Worm (Caenorhabditis elegans) whole organism, midembryonic: ENCODE data around the gene dmsr-11.

Experiments used
- T22C8.4 ChIP-seq: fragments of 200-800 bp; sonication (Bioruptor generic); IDR thresholded peaks from 2 replicates; pipeline ENCODE4 v1.3.6; 2022; ENCODE audit warnings: missing genetic modification characterization, missing compliant biosample characterization
- cog-1 ChIP-seq: sonication (generic microtip); optimal IDR thresholded peaks from 2 replicates; lab custom pipeline; 2016; ENCODE audit warnings: missing genetic modification characterization, missing compliant biosample characterization
- flt-1 ChIP-seq: fragments of 200-800 bp; sonication (Bioruptor generic); IDR thresholded peaks from 2 replicates; pipeline ENCODE4 v1.3.6; 2022; ENCODE audit warnings: missing genetic modification characterization, missing compliant biosample characterization
- klf-2 ChIP-seq: fragments of 200-800 bp; sonication (Bioruptor generic); conservative IDR thresholded peaks from 2 replicates; pipeline ENCODE4 v1.3.6; 2022; ENCODE audit warnings: missing genetic modification reagents, missing genetic modification characterization, missing compliant biosample characterization
- med-1 ChIP-seq: sonication (generic microtip); optimal IDR thresholded peaks from 2 replicates; lab custom pipeline; 2017; ENCODE audit warnings: missing genetic modification characterization, mild to moderate bottlenecking, missing compliant biosample characterization, antibody characterized with exemption, missing genetic modification reagents; ENCODE audit not compliant: insufficient read depth
- ref-1 ChIP-seq: fragments of 200-800 bp; sonication (Bioruptor generic); conservative IDR thresholded peaks from 2 replicates; pipeline ENCODE4 v1.3.6; 2022; ENCODE audit warnings: missing genetic modification reagents, missing genetic modification characterization, missing compliant biosample characterization
- tab-1 ChIP-seq: fragments of 200-800 bp; sonication (Bioruptor generic); IDR thresholded peaks from 2 replicates; pipeline ENCODE4 v1.3.6; 2022; ENCODE audit warnings: missing genetic modification characterization, missing compliant biosample characterization
- ztf-23 ChIP-seq: fragments of 200-800 bp; sonication (Bioruptor generic); IDR thresholded peaks from 2 replicates; pipeline ENCODE4 v1.3.6; 2022; ENCODE audit warnings: missing genetic modification reagents, missing genetic modification characterization, missing compliant biosample characterization
- ztf-29 ChIP-seq: fragments of 200-800 bp; sonication (Bioruptor generic); IDR thresholded peaks from 2 replicates; pipeline ENCODE4 v1.3.6; 2022; ENCODE audit warnings: missing genetic modification reagents, missing genetic modification characterization, missing compliant biosample characterization

The dmsr-11 gene

ce11 chrV:6803992-6804391 lies at the start of gene dmsr-11:
dmsr-11 (minus strand) TSS chrV:6804092.
- no peak for TF ChIP-seq T22C8.4 (GFP tag; lab: Robert Waterston, UW)
- no peak for TF ChIP-seq cog-1 (tag; lab: Kevin White, UChicago)
- TF ChIP-seq ref-1 (GFP tag; lab: Robert Waterston, UW) = no peak
- TF ChIP-seq tab-1 (GFP tag; lab: Robert Waterston, UW) = no peak
- TF ChIP-seq flt-1 = no peak
- no peak for TF ChIP-seq ztf-23 (GFP tag; lab: Robert Waterston, UW)
- no peak for TF ChIP-seq med-1 (GFP tag; lab: Kevin White, UChicago)
- TF ChIP-seq klf-2 (GFP tag; lab: Robert Waterston, UW) = no peak
- no peak for TF ChIP-seq ztf-29 (GFP tag; lab: Robert Waterston, UW)

DNA sequence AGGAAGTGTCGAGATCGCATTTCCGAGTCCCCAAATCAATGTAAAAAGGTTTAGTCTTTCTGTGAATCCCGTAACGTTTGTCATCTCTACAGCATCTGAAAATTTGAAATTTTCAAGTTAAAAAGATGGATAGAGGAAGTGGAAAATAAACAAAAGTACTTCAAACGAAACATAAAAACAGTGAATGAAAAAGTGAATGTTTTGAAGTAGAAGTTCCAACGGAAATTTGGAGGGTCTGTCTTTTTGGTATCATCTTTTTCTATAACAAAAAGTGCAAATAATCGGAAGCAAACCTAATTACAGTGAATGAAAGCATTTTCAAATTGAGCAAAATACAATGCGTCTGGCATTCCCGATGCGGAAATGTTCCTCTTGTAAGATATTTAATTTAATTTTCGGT lies 42.6 kb upstream of the dmsr-11 start, which contains the start of gene lgc-54:
Gene lgc-54, minus strand, starts transcription at position 101 of the 400 bp plus-strand sequence.
- TF ChIP-seq T22C8.4 (GFP tag; lab: Robert Waterston, UW) (no peak), flt-1 (no peak), tab-1 (GFP tag; lab: Robert Waterston, UW) (no peak), ztf-29 (GFP tag; lab: Robert Waterston, UW) (no peak), ref-1 (GFP tag; lab: Robert Waterston, UW) (no peak), med-1 (GFP tag; lab: Kevin White, UChicago) (no peak), ztf-23 (GFP tag; lab: Robert Waterston, UW) (no peak), cog-1 (tag; lab: Kevin White, UChicago) (no peak)

DNA sequence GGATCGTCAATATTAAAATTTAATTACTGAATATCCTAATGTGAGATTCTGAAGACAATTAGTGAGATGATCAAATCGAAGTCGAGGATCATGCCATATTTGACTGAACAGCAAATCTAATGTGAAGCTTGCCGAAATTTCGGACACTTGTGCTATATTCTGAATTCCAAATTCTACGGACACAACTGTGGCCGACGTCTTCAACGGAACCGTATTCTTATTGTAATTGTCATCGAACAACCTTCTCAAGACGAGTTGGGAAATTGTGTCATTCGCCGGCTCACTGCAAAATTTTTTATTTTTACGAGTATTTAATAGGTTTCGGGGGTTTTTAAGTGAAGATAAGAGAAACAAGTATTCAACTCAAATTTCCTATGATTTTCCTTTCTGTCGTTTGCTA lies 38.5 kb upstream of the dmsr-11 start, which contains the start of gene T15B7.1:
Gene T15B7.1, plus strand, starts transcription at position 301 of the 400 bp plus-strand sequence.
- no peak for TF ChIP-seq med-1 (GFP tag; lab: Kevin White, UChicago)

ce11 chrV:6839008-6839407 lies 35.1 kb upstream of the dmsr-11 start, which contains the start of gene hpo-8:
hpo-8 (plus strand) TSS chrV:6839289.
- TF ChIP-seq ref-1 (GFP tag; lab: Robert Waterston, UW) (no peak), tab-1 (GFP tag; lab: Robert Waterston, UW) (no peak), ztf-29 (GFP tag; lab: Robert Waterston, UW) (no peak), flt-1 (no peak), T22C8.4 (GFP tag; lab: Robert Waterston, UW) (no peak), ztf-23 (GFP tag; lab: Robert Waterston, UW) (no peak), klf-2 (GFP tag; lab: Robert Waterston, UW) (no peak), cog-1 (tag; lab: Kevin White, UChicago) (no peak), med-1 (GFP tag; lab: Kevin White, UChicago) (no peak)

DNA sequence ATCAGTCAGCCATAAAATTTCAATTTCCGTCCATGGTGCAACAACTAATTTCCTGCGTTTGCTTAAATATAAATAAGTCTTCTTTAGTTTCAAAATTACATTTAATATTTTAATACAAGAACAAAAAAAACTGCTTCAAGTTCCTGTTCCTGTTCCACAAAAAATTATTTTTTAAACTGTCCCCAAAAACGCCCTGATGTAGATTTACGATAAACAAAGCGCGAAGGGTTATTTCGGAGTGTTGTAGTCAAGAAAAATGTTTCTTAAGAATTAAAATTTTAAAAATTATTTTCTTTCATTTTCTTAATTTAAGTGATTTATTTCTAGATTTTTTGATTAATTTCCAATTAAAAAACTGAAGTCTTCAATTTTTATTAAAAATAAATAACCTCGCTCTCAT lies 34.7 kb upstream of the dmsr-11 start, which contains the start of gene T15B7.15:
Gene T15B7.15, minus strand, starts transcription at position 67 of the 400 bp plus-strand sequence.
- TF ChIP-seq klf-2 (GFP tag; lab: Robert Waterston, UW) = no peak
- no peak for TF ChIP-seq ztf-23 (GFP tag; lab: Robert Waterston, UW)
- no peak for TF ChIP-seq ref-1 (GFP tag; lab: Robert Waterston, UW)
- TF ChIP-seq flt-1 = no peak
- no peak for TF ChIP-seq med-1 (GFP tag; lab: Kevin White, UChicago)
- TF ChIP-seq ztf-29 (GFP tag; lab: Robert Waterston, UW) = no peak
- TF ChIP-seq tab-1 (GFP tag; lab: Robert Waterston, UW) = no peak
- no peak for TF ChIP-seq cog-1 (tag; lab: Kevin White, UChicago)
- TF ChIP-seq T22C8.4 (GFP tag; lab: Robert Waterston, UW) = no peak

ce11 chrV:6836036-6836435 lies 32.1 kb upstream of the dmsr-11 start:
- TF ChIP-seq med-1 (GFP tag; lab: Kevin White, UChicago) (no peak), klf-2 (GFP tag; lab: Robert Waterston, UW) (no peak), T22C8.4 (GFP tag; lab: Robert Waterston, UW) (no peak), flt-1 (no peak), ztf-23 (GFP tag; lab: Robert Waterston, UW) (no peak), tab-1 (GFP tag; lab: Robert Waterston, UW) (no peak), ref-1 (GFP tag; lab: Robert Waterston, UW) (no peak), ztf-29 (GFP tag; lab: Robert Waterston, UW) (no peak), cog-1 (tag; lab: Kevin White, UChicago) (no peak)

- TF ChIP-seq ref-1 (GFP tag; lab: Robert Waterston, UW) (no peak), tab-1 (GFP tag; lab: Robert Waterston, UW) (no peak), T22C8.4 (GFP tag; lab: Robert Waterston, UW) (no peak), ztf-29 (GFP tag; lab: Robert Waterston, UW) (no peak), ztf-23 (GFP tag; lab: Robert Waterston, UW) (no peak), cog-1 (tag; lab: Kevin White, UChicago) (no peak), med-1 (GFP tag; lab: Kevin White, UChicago) (no peak), klf-2 (GFP tag; lab: Robert Waterston, UW) (no peak), flt-1 (no peak)
Observed at ce11 chrV:6835242-6835641, 31.4 kb upstream of the dmsr-11 start, which contains the start of the genes T15B7.14 and col-143. T15B7.14 (minus strand) TSS chrV:6835342. col-143 (plus strand) TSS chrV:6835635.

ce11 chrV:6831539-6831938 lies 27.6 kb upstream of the dmsr-11 start:
- TF ChIP-seq T22C8.4 (GFP tag; lab: Robert Waterston, UW) (no peak), flt-1 (no peak), ztf-29 (GFP tag; lab: Robert Waterston, UW) (no peak), klf-2 (GFP tag; lab: Robert Waterston, UW) (no peak), cog-1 (tag; lab: Kevin White, UChicago) (no peak), tab-1 (GFP tag; lab: Robert Waterston, UW) (no peak), ztf-23 (GFP tag; lab: Robert Waterston, UW) (no peak), med-1 (GFP tag; lab: Kevin White, UChicago) (no peak), ref-1 (GFP tag; lab: Robert Waterston, UW) (no peak)

ce11 chrV:6830755-6831227 lies 26.9 kb upstream of the dmsr-11 start, which contains the start of gene col-142:
col-142 (plus strand) TSS chrV:6831177.
- no peak for TF ChIP-seq ztf-29 (GFP tag; lab: Robert Waterston, UW)
- TF ChIP-seq tab-1 (GFP tag; lab: Robert Waterston, UW) = no peak
- no peak for TF ChIP-seq flt-1
- no peak for TF ChIP-seq med-1 (GFP tag; lab: Kevin White, UChicago)
- no peak for TF ChIP-seq klf-2 (GFP tag; lab: Robert Waterston, UW)
- no peak for TF ChIP-seq ztf-23 (GFP tag; lab: Robert Waterston, UW)
- TF ChIP-seq ref-1 (GFP tag; lab: Robert Waterston, UW) = no peak
- no peak for TF ChIP-seq T22C8.4 (GFP tag; lab: Robert Waterston, UW)
- no peak for TF ChIP-seq cog-1 (tag; lab: Kevin White, UChicago)
